Fruit fly (Drosophila melanogaster) whole organism, embryonic: ENCODE measurements around the gene CG4004.

Experiments used
- CG17829 ChIP-seq: fragments of 200-800 bp; optimal IDR thresholded peaks from 2 replicates; lab custom pipeline; 2019; ENCODE audit warnings: missing biosample characterization, mild to moderate bottlenecking, missing genetic modification characterization, moderate library complexity
- CG32767 ChIP-seq: fragments of 200-800 bp; sonication (Bioruptor generic); IDR thresholded peaks from 2 replicates; pipeline ENCODE4 v1.3.6; 2022; ENCODE audit warnings: missing biosample characterization, missing genetic modification characterization
- Drgx ChIP-seq: fragments of 200-800 bp; sonication (Bioruptor generic); IDR thresholded peaks from 2 replicates; pipeline ENCODE4 v1.3.6; 2022; ENCODE audit warnings: missing biosample characterization, missing genetic modification characterization
- croc ChIP-seq: fragments of 200-800 bp; sonication (Bioruptor generic); conservative IDR thresholded peaks from 3 replicates; pipeline ENCODE4 v1.3.6; 2022; ENCODE audit warnings: missing biosample characterization, missing genetic modification characterization
- gfzf ChIP-seq: fragments of 200-800 bp; sonication (Bioruptor generic); optimal IDR thresholded peaks from 2 replicates; lab custom pipeline; 2016; ENCODE audit warnings: missing biosample characterization, mild to moderate bottlenecking, missing genetic modification characterization, moderate library complexity
- unc-4 ChIP-seq: fragments of 200-800 bp; sonication (Bioruptor generic); IDR thresholded peaks from 2 replicates; pipeline ENCODE4 v1.3.6; 2022; ENCODE audit warnings: missing biosample characterization, missing genetic modification characterization; ENCODE audit not compliant: partially characterized antibody
- vnd ChIP-seq: fragments of 200-800 bp; sonication (Bioruptor generic); IDR thresholded peaks from 3 replicates; pipeline ENCODE4 v1.3.6; 2022; ENCODE audit warnings: missing biosample characterization, missing genetic modification characterization; ENCODE audit not compliant: partially characterized antibody

DNA sequence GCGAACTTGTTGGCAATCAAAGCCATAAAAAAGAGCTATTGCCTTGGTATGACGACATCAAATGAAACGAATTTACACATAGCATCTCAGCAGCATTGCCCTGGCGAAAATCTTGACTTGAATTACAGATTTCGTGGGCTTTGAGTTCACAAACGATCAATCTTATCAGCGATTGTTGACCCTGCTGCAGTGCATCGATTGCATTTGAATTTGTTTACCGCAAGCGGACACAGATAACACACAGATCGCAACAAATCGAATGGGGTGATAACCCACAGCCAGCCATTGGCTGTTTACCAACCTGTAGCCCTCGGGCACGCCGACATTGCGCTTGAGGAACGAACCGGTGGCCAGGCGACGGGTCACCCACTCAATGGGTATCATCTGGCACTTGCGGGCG, 15.2 kb downstream of the CG4004 start:
- TF ChIP-seq CG17829 (tag; lab: Kevin White, UChicago) (no peak), Drgx (GFP tag; lab: Robert Waterston, UW) (no peak), gfzf (GFP tag; lab: Kevin White, UChicago) (no peak), unc-4 (GFP tag; lab: Robert Waterston, UW) (no peak), croc (GFP tag; lab: Robert Waterston, UW) (no peak), CG32767 (GFP tag; lab: Robert Waterston, UW) (no peak), vnd (GFP tag; lab: Robert Waterston, UW) (no peak)
